Worm (Caenorhabditis elegans) whole organism, young adult: ENCODE measurements around the gene ehn-3.
"Not testable (repeated sequence)": the region's sequence is repeated elsewhere in the genome, so short reads cannot be mapped to it uniquely, and the experiment has no call there.

Source experiments
- F33H1.4 ChIP-seq: fragments of 200-800 bp; sonication (Bioruptor generic); IDR thresholded peaks from 2 replicates; pipeline ENCODE4 v1.3.6; 2022; ENCODE audit warnings: missing genetic modification reagents, missing genetic modification characterization, missing compliant biosample characterization
- F49E8.2 ChIP-seq: sonication (generic microtip); optimal IDR thresholded peaks from 3 replicates; lab custom pipeline; 2017; ENCODE audit warnings: missing genetic modification characterization, mild to moderate bottlenecking, missing compliant biosample characterization, antibody characterized with exemption, moderate library complexity; ENCODE audit not compliant: insufficient read depth

DNA sequence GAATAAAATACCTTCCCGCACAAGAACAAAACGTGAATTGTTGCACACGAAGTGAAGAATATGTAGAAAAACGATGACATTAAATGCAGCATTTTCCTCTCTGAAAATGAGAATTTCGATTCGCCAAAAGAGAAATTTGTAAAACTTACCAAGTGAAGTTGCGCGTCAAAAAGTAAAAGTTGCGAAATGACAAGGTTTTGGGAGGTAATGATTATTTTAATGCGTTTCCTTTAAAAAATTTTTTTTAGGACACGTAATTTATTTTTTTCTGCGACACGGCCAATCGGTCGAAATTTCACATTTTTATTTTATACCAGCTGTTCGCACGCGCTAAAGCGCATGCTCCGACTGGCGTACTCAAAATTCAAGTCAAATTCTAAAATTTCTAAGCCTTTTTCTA, 37.0 kb upstream of the ehn-3 start, which contains the start of gene Y4C6A.3:
- not testable (repeated sequence) for TF ChIP-seq F33H1.4 (GFP tag; lab: Robert Waterston, UW); F49E8.2 (tag; lab: Kevin White, UChicago)
